Worm (Caenorhabditis elegans): ENCODE measurements around the gene Y38C1BA.1.

ce11 chrIV:1824065-1824531 is 20.3 kb upstream of the Y38C1BA.1 start, which contains the start of gene cmk-1:
- no peak for TF ChIP-seq snpc-4 (tag; optimal IDR thresholded peaks at IDR 0.05)
- peak in 1 of 2 experiments; percentile 20 for TF ChIP-seq ztf-11 (tag; optimal IDR thresholded peaks at IDR 0.05)
- TF ChIP-seq vab-15 (tag; optimal IDR thresholded peaks at IDR 0.05), result no peak
- TF ChIP-seq elt-2 (tag; optimal IDR thresholded peaks at IDR 0.05), result no peak
- no peak for TF ChIP-seq lin-39 (tag; optimal IDR thresholded peaks at IDR 0.05)
- peak; percentile 46 for TF ChIP-seq ztf-4 (tag; optimal IDR thresholded peaks at IDR 0.05)

Data from whole organism, L1 larva.